Fruit fly (Drosophila melanogaster) whole organism, prepupa: Measurements from ENCODE around the gene CheB38a.

Source experiments
- CG16779 ChIP-seq: fragments of 200-800 bp; sonication (Bioruptor generic); optimal IDR thresholded peaks from 3 replicates; lab custom pipeline; 2017; ENCODE audit warnings: missing biosample characterization, mild to moderate bottlenecking, missing genetic modification characterization
- CG3032 ChIP-seq: fragments of 200-800 bp; optimal IDR thresholded peaks from 2 replicates; lab custom pipeline; 2019; ENCODE audit warnings: missing biosample characterization, mild to moderate bottlenecking, missing genetic modification characterization, moderate library complexity
- CG31627 ChIP-seq: fragments of 200-800 bp; sonication (Bioruptor generic); optimal IDR thresholded peaks from 3 replicates; lab custom pipeline; 2016; ENCODE audit warnings: missing biosample characterization, missing genetic modification characterization
- CG32006 ChIP-seq: fragments of 200-800 bp; sonication (Bioruptor generic); optimal IDR thresholded peaks from 3 replicates; lab custom pipeline; 2017; ENCODE audit warnings: missing biosample characterization, mild to moderate bottlenecking, missing genetic modification characterization
- CG8632 ChIP-seq: fragments of 200-800 bp; sonication (Bioruptor generic); optimal IDR thresholded peaks from 3 replicates; lab custom pipeline; 2016; ENCODE audit warnings: missing biosample characterization, missing genetic modification characterization
- Met ChIP-seq: fragments of 200-800 bp; sonication (Bioruptor generic); optimal IDR thresholded peaks from 3 replicates; lab custom pipeline; 2016; ENCODE audit warnings: missing biosample characterization, missing genetic modification characterization
- OdsH ChIP-seq: fragments of 200-800 bp; sonication (Bioruptor generic); optimal IDR thresholded peaks from 3 replicates; lab custom pipeline; 2016; ENCODE audit warnings: missing biosample characterization, missing genetic modification characterization
- dac ChIP-seq: fragments of 200-800 bp; sonication (Bioruptor generic); optimal IDR thresholded peaks from 2 replicates; lab custom pipeline; 2017; ENCODE audit warnings: missing biosample characterization, mild to moderate bottlenecking, missing genetic modification characterization
- pdm3 ChIP-seq: fragments of 200-800 bp; sonication (Bioruptor generic); optimal IDR thresholded peaks from 3 replicates; lab custom pipeline; 2016; ENCODE audit warnings: missing biosample characterization, missing genetic modification characterization

DNA sequence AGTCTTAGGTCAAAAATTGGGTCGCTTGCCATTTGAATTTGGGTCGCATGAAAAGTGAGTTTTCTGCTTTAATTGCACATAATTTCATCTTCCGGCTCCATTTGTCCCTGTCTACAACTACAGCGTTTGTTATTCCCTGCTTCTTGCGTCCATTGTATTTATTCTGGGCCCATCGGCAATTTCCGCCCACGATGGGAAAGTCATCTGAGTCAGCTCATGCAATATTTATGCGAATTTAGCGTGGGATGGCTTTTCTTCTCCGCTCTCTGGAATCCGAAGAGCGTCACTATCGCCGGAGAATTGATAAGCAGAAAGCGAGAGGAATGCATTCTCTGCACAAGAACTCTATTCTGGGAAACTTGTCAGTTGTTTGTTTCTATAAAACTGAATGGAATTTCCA, 25.8 kb downstream of the CheB38a start:
- no peak for TF ChIP-seq OdsH (GFP tag; lab: Kevin White, UChicago)
- TF ChIP-seq CG3032 (tag; lab: Kevin White, UChicago) = no peak
- TF ChIP-seq CG16779 (tag; lab: Kevin White, UChicago) = no peak
- no peak for TF ChIP-seq Met (GFP tag; lab: Kevin White, UChicago)
- TF ChIP-seq CG31627 (GFP tag; lab: Kevin White, UChicago) = no peak
- no peak for TF ChIP-seq pdm3 (GFP tag; lab: Kevin White, UChicago)
- no peak for TF ChIP-seq CG8632
- TF ChIP-seq dac (GFP tag; lab: Kevin White, UChicago) = no peak
- TF ChIP-seq CG32006 (GFP tag; lab: Kevin White, UChicago) = no peak
